Worm (Caenorhabditis elegans): Measurements from ENCODE around the gene lurp-1.

lurp-1 gene

DNA sequence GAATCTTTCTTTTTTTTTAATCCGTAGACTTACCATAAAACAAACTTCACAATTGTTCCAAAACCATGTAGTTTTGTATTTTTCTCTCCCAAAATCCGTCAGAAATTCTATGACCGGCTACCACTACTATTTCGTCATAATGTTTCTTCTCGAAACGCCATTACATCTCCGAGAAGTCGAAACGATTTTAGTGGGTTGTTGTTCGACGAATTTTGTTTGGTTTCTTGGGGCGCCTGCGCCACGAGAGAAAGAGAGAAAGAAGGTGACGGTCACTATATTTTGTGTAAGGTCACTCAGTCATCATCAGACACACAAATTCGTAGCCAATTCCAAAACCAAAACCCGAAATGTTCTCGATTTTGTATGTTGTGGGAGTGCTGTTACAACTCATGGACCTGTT is 6.4 kb downstream of the lurp-1 start:
- no peak for TF ChIP-seq F26F4.8 (GFP tag; conservative IDR thresholded peaks at IDR 0.05)
- no peak for TF ChIP-seq lir-3 (tag; optimal IDR thresholded peaks at IDR 0.05)
- no peak for TF ChIP-seq dve-1 (tag; optimal IDR thresholded peaks at IDR 0.05; ENCODE audit: insufficient read depth)
- TF ChIP-seq aha-1 (tag): peak; percentile 19
- peak in 1 of 2 experiments; percentile 87 for TF ChIP-seq unc-62 (GFP tag; optimal IDR thresholded peaks at IDR 0.05 in 1 of 2)
- TF ChIP-seq unc-62 (tag; optimal IDR thresholded peaks at IDR 0.05): no peak
- peak; percentile 93 for TF ChIP-seq nhr-28 (tag; optimal IDR thresholded peaks at IDR 0.05)
- no peak for TF ChIP-seq unc-130 (GFP tag; optimal IDR thresholded peaks at IDR 0.05)
- TF ChIP-seq dmd-6 (GFP tag; IDR thresholded peaks at IDR 0.05): no peak
- no peak for TF ChIP-seq snpc-4 (tag; optimal IDR thresholded peaks at IDR 0.05)
- no peak for TF ChIP-seq nhr-48 (tag; optimal IDR thresholded peaks at IDR 0.05)
- peak; percentile 7 for TF ChIP-seq mep-1 (tag; optimal IDR thresholded peaks at IDR 0.05)
- TF ChIP-seq hlh-30 (tag; optimal IDR thresholded peaks at IDR 0.05; ENCODE audit: insufficient read depth): peak; percentile 56
- peak; percentile 29 for TF ChIP-seq nhr-25 (tag; optimal IDR thresholded peaks at IDR 0.05; ENCODE audit: borderline replicate concordance, insufficient read depth)
- no peak for TF ChIP-seq pqm-1 (tag; optimal IDR thresholded peaks at IDR 0.05)
- TF ChIP-seq rbr-2 (tag; optimal IDR thresholded peaks at IDR 0.05): no peak
- peak in 1 of 2 experiments; percentile 38 for TF ChIP-seq mdl-1 (tag; optimal IDR thresholded peaks at IDR 0.05)
- no peak for TF ChIP-seq hif-1 (tag; optimal IDR thresholded peaks at IDR 0.05)
- TF ChIP-seq ceh-44 (GFP tag; IDR thresholded peaks at IDR 0.05): no peak

DNA sequence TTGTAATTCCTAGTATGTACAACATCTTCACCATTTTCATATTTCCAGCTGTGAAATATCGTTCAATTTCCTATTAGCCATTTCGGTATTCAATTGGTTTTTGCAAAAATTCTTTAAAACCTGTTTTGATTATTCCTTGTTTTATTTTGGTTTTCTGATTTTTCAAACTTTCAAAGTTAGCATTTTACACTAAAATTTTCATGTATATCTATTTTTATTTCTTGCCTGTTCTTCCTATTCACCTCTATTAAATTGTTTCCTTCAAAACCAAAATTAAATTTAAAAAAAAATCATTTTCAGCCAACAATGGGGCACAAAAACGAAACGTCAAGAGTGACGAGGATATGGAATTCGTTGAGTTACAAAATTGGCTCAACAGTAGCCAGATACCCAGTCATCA is 8.3 kb downstream of the lurp-1 start, which contains the start of gene ptr-8:
ptr-8 (plus strand) TSS at position 301 of the 400 bp plus-strand sequence.
- TF ChIP-seq skn-1 (tag; optimal IDR thresholded peaks at IDR 0.05) (no peak), madf-5 (GFP tag; IDR thresholded peaks at IDR 0.05) (no peak), dve-1 (tag; optimal IDR thresholded peaks at IDR 0.05; ENCODE audit: insufficient read depth) (no peak), daf-19 (GFP tag; conservative IDR thresholded peaks at IDR 0.05) (no peak), egl-27 (tag; optimal IDR thresholded peaks at IDR 0.05) (no peak), unc-62 (GFP tag; optimal IDR thresholded peaks at IDR 0.05 in 1 of 2) (no peak), unc-62 (tag; optimal IDR thresholded peaks at IDR 0.05) (no peak), ZK337.2 (GFP tag; IDR thresholded peaks at IDR 0.05) (no peak), F26F4.8 (GFP tag; conservative IDR thresholded peaks at IDR 0.05) (no peak), fos-1 (tag; optimal IDR thresholded peaks at IDR 0.05) (no peak), lir-3 (tag; optimal IDR thresholded peaks at IDR 0.05) (no peak), lin-29 (GFP tag; IDR thresholded peaks at IDR 0.05) (no peak), lin-38 (GFP tag; IDR thresholded peaks at IDR 0.05) (no peak), mdl-1 (tag; optimal IDR thresholded peaks at IDR 0.05) (no peak), ztf-7 (tag; optimal IDR thresholded peaks at IDR 0.05) (no peak), ceh-44 (GFP tag; IDR thresholded peaks at IDR 0.05) (no peak), duxl-1 (tag; optimal IDR thresholded peaks at IDR 0.05; ENCODE audit: poor library complexity) (no peak), D1046.2 (GFP tag; IDR thresholded peaks at IDR 0.05) (no peak), zip-2 (tag; optimal IDR thresholded peaks at IDR 0.05) (no peak)

DNA sequence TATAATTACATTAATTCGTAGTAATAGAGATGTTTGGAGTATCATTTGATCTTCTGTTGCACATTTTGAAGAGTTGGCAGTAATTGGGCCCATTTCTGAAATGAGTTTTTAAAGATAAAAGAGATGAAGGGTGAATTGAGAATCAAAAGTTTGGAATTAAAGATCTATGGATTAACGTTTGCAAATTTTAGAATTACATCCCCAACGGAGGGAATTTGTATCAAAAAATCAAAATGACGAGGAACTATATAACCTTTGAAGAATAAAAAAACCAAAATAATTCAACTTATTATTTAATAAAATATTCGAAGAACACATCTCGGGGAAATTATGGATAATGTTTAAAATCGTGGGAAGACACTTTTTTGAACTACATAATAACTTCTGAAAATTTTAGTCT is 14.3 kb downstream of the lurp-1 start, which contains the start of gene sra-10:
sra-10 (minus strand) TSS at position 101 of the 400 bp plus-strand sequence.
- TF ChIP-seq F49E8.2 (tag; optimal IDR thresholded peaks at IDR 0.05; ENCODE audit: borderline replicate concordance) (no peak), madf-9 (GFP tag; conservative IDR thresholded peaks at IDR 0.05) (no peak), ztf-7 (tag; optimal IDR thresholded peaks at IDR 0.05) (no peak), saeg-2 (GFP tag; IDR thresholded peaks at IDR 0.05) (no peak), nhr-76 (tag; optimal IDR thresholded peaks at IDR 0.05) (no peak)

DNA sequence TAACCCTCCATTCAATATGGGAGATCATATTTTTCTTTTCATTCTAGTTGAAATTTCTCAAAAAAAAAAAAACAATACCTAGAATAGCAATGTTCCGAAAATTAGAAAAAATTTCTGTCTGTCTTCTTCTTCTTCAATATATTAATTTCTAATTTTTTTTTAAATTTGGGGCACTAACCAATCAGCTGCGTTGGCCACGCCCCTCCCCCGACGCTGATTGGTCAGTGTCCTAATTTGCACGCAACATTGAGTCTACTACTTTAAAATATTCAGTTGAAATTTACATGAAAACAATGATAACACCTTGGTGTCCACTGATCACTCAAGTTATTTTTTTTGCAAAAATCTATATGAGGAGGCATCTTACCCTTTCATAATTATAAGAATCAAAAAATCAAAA is 15.2 kb downstream of the lurp-1 start:
- no peak for TF ChIP-seq aly-2 (tag; optimal IDR thresholded peaks at IDR 0.05)
- no peak for TF ChIP-seq sdz-12 (GFP tag; optimal IDR thresholded peaks at IDR 0.05)
- no peak for TF ChIP-seq attf-4 (tag; optimal IDR thresholded peaks at IDR 0.05)
- TF ChIP-seq mxl-2 (GFP tag; conservative IDR thresholded peaks at IDR 0.05): no peak
- TF ChIP-seq spr-1 (tag; optimal IDR thresholded peaks at IDR 0.05): no peak
- no peak for TF ChIP-seq tra-1 (GFP tag; IDR thresholded peaks at IDR 0.05)
- no peak for TF ChIP-seq lir-3 (tag; optimal IDR thresholded peaks at IDR 0.05)
- no peak for TF ChIP-seq mep-1 (tag; optimal IDR thresholded peaks at IDR 0.05)
- TF ChIP-seq lin-1 (GFP tag; IDR thresholded peaks at IDR 0.05): no peak
- no peak for TF ChIP-seq F10B5.3 (tag; optimal IDR thresholded peaks at IDR 0.05)
- TF ChIP-seq zfp-3 (GFP tag; conservative IDR thresholded peaks at IDR 0.05): no peak
- no peak for TF ChIP-seq lin-29 (GFP tag; IDR thresholded peaks at IDR 0.05)
- TF ChIP-seq arid-1 (GFP tag; conservative IDR thresholded peaks at IDR 0.05): no peak
- TF ChIP-seq rbr-2 (tag; optimal IDR thresholded peaks at IDR 0.05): no peak
- no peak for TF ChIP-seq vab-7 (GFP tag; IDR thresholded peaks at IDR 0.05)
- no peak for TF ChIP-seq nhr-111 (GFP tag; optimal IDR thresholded peaks at IDR 0.05)

Data from whole organism, L4 larva.